Fruit fly (Drosophila melanogaster) whole organism, embryonic: ENCODE measurements around the gene Urm1.

Experiments
- CG1024 ChIP-seq: fragments of 200-800 bp; sonication (Bioruptor generic); IDR thresholded peaks from 2 replicates; pipeline ENCODE4 v1.3.6; 2022; ENCODE audit warnings: missing biosample characterization, missing genetic modification characterization
- CG10274 ChIP-seq: fragments of 200-800 bp; sonication (Bioruptor generic); optimal IDR thresholded peaks from 3 replicates; lab custom pipeline; 2017; ENCODE audit warnings: missing biosample characterization, mild to moderate bottlenecking, missing genetic modification characterization
- CG10366 ChIP-seq: fragments of 200-800 bp; sonication (Bioruptor generic); IDR thresholded peaks from 2 replicates; pipeline ENCODE4 v1.3.6; 2022; ENCODE audit warnings: missing biosample characterization, missing genetic modification characterization
- CG10543 ChIP-seq: fragments of 200-800 bp; sonication (Bioruptor generic); optimal IDR thresholded peaks from 3 replicates; lab custom pipeline; 2017; ENCODE audit warnings: missing biosample characterization, mild to moderate bottlenecking, missing genetic modification characterization, moderate library complexity
- CG10959 ChIP-seq: fragments of 200-800 bp; sonication (Bioruptor generic); IDR thresholded peaks from 2 replicates; pipeline ENCODE4 v1.3.6; 2022; ENCODE audit warnings: missing biosample characterization, missing genetic modification characterization
- CG11085 ChIP-seq: fragments of 200-800 bp; sonication (Bioruptor generic); IDR thresholded peaks from 2 replicates; pipeline ENCODE4 v1.3.6; 2022; ENCODE audit warnings: missing biosample characterization, missing genetic modification characterization
- CG14441 ChIP-seq: fragments of 200-800 bp; sonication (Bioruptor generic); IDR thresholded peaks from 2 replicates; pipeline ENCODE4 v1.3.6; 2022; ENCODE audit warnings: missing biosample characterization, missing genetic modification characterization
- CG17186 ChIP-seq: fragments of 200-800 bp; sonication (Bioruptor generic); optimal IDR thresholded peaks from 3 replicates; lab custom pipeline; 2017; ENCODE audit warnings: missing biosample characterization, missing genetic modification reagents, missing genetic modification characterization
- CG17385 ChIP-seq: fragments of 200-800 bp; sonication (Bioruptor generic); optimal IDR thresholded peaks from 3 replicates; lab custom pipeline; 2018; ENCODE audit warnings: missing biosample characterization, mild to moderate bottlenecking, missing genetic modification characterization
- CG17912 ChIP-seq: fragments of 200-800 bp; sonication (Bioruptor generic); optimal IDR thresholded peaks from 2 replicates; lab custom pipeline; 2018; ENCODE audit warnings: missing biosample characterization, mild to moderate bottlenecking, missing genetic modification characterization
- CG2678 ChIP-seq: fragments of 200-800 bp; sonication (Bioruptor generic); optimal IDR thresholded peaks from 3 replicates; lab custom pipeline; 2019; ENCODE audit warnings: missing biosample characterization, mild to moderate bottlenecking, missing genetic modification characterization, moderate library complexity
- CG2712 ChIP-seq: fragments of 200-800 bp; optimal IDR thresholded peaks from 3 replicates; lab custom pipeline; 2019; ENCODE audit warnings: missing biosample characterization, mild to moderate bottlenecking, missing genetic modification characterization, moderate library complexity
- CG30431 ChIP-seq: fragments of 200-800 bp; sonication (Bioruptor generic); optimal IDR thresholded peaks from 2 replicates; lab custom pipeline; 2017; ENCODE audit warnings: missing biosample characterization, missing genetic modification characterization
- CG32772 ChIP-seq: fragments of 200-800 bp; sonication (Bioruptor generic); IDR thresholded peaks from 2 replicates; pipeline ENCODE4 v1.3.6; 2022; ENCODE audit warnings: missing biosample characterization, missing genetic modification characterization
- CG5953 ChIP-seq: fragments of 200-800 bp; sonication (Bioruptor generic); IDR thresholded peaks from 2 replicates; pipeline ENCODE4 v1.3.6; 2022; ENCODE audit warnings: missing biosample characterization, missing genetic modification characterization
- CG7963 ChIP-seq: fragments of 200-800 bp; sonication (Bioruptor generic); IDR thresholded peaks from 3 replicates; pipeline ENCODE4 v1.3.6; 2022; ENCODE audit warnings: missing biosample characterization, missing genetic modification characterization; ENCODE audit not compliant: partially characterized antibody
- CG8924 ChIP-seq: fragments of 200-800 bp; optimal IDR thresholded peaks from 3 replicates; lab custom pipeline; 2019; ENCODE audit warnings: missing biosample characterization, mild to moderate bottlenecking, missing genetic modification characterization, moderate library complexity
- CG9437 ChIP-seq: fragments of 200-800 bp; sonication (Bioruptor generic); optimal IDR thresholded peaks from 2 replicates; lab custom pipeline; 2018; ENCODE audit warnings: missing biosample characterization, mild to moderate bottlenecking, missing genetic modification characterization
- CG9797 ChIP-seq: fragments of 200-800 bp; sonication (Bioruptor generic); optimal IDR thresholded peaks from 3 replicates; lab custom pipeline; 2018; ENCODE audit warnings: missing biosample characterization, mild to moderate bottlenecking, missing genetic modification characterization
- Doc3 ChIP-seq: fragments of 200-800 bp; sonication (Bioruptor generic); IDR thresholded peaks from 3 replicates; pipeline ENCODE4 v1.3.6; 2022; ENCODE audit warnings: missing biosample characterization, missing genetic modification characterization; ENCODE audit not compliant: partially characterized antibody
- E2f1 ChIP-seq: fragments of 200-800 bp; sonication (Bioruptor generic); IDR thresholded peaks from 2 replicates; pipeline ENCODE4 v1.3.6; 2022; ENCODE audit warnings: missing biosample characterization, missing genetic modification characterization
- E2f2 ChIP-seq: fragments of 200-800 bp; sonication (Bioruptor generic); IDR thresholded peaks from 2 replicates; pipeline ENCODE4 v1.3.6; 2022; ENCODE audit warnings: missing biosample characterization, missing genetic modification characterization
- Eip74EF ChIP-seq, 2 experiments: fragments of 200-800 bp in 1 of 2; fragments of >200 bp in 1 of 2; sonication (Bioruptor generic) in 1 of 2; optimal IDR thresholded peaks; 2 replicates each; lab custom pipeline; 2017 to 2019; ENCODE audit warnings: missing biosample characterization in 2 of 2, missing genetic modification characterization in 2 of 2, mild to moderate bottlenecking in 1 of 2, moderate library complexity in 1 of 2
- Elba2 ChIP-seq: fragments of 200-800 bp; sonication (Bioruptor generic); optimal IDR thresholded peaks from 3 replicates; lab custom pipeline; 2016; ENCODE audit warnings: missing biosample characterization, missing genetic modification characterization
- Hey ChIP-seq: fragments of 200-800 bp; sonication (Bioruptor generic); optimal IDR thresholded peaks from 3 replicates; lab custom pipeline; 2018; ENCODE audit warnings: missing biosample characterization, mild to moderate bottlenecking, missing genetic modification characterization
- Ravus ChIP-seq: fragments of 200-800 bp; sonication (Bioruptor generic); IDR thresholded peaks from 2 replicates; pipeline ENCODE4 v1.3.6; 2022; ENCODE audit warnings: missing biosample characterization, missing genetic modification characterization
- Sry-δ ChIP-seq: fragments of 200-800 bp; sonication (Bioruptor generic); optimal IDR thresholded peaks from 2 replicates; lab custom pipeline; 2016; ENCODE audit warnings: missing biosample characterization, missing genetic modification characterization
- ara ChIP-seq: fragments of 200-800 bp; sonication (Bioruptor generic); IDR thresholded peaks from 2 replicates; pipeline ENCODE4 v1.3.6; 2022; ENCODE audit warnings: missing biosample characterization, missing genetic modification characterization
- az2 ChIP-seq: fragments of 200-800 bp; sonication (Bioruptor generic); optimal IDR thresholded peaks from 3 replicates; lab custom pipeline; 2016; ENCODE audit warnings: missing biosample characterization, missing genetic modification characterization
- cad ChIP-seq: fragments of >200 bp; optimal IDR thresholded peaks from 2 replicates; lab custom pipeline; 2017; ENCODE audit warnings: missing biosample characterization, missing genetic modification characterization
- corto ChIP-seq: fragments of 200-800 bp; sonication (Bioruptor generic); optimal IDR thresholded peaks from 2 replicates; lab custom pipeline; 2016; ENCODE audit warnings: missing biosample characterization, mild to moderate bottlenecking, missing genetic modification characterization, moderate library complexity
- exex ChIP-seq: fragments of 200-800 bp; sonication (Bioruptor generic); optimal IDR thresholded peaks from 4 replicates; lab custom pipeline; 2018; ENCODE audit warnings: missing biosample characterization, mild to moderate bottlenecking, missing genetic modification characterization, moderate library complexity
- hth ChIP-seq: fragments of >200 bp; optimal IDR thresholded peaks from 2 replicates; lab custom pipeline; 2017; ENCODE audit warnings: inconsistent platforms
- jumu ChIP-seq: fragments of 200-800 bp; sonication (Bioruptor generic); optimal IDR thresholded peaks from 3 replicates; lab custom pipeline; 2016; ENCODE audit warnings: missing biosample characterization, missing genetic modification characterization
- maf-S ChIP-seq: fragments of 200-800 bp; sonication (Bioruptor generic); optimal IDR thresholded peaks from 2 replicates; lab custom pipeline; 2016; ENCODE audit warnings: missing biosample characterization, missing genetic modification characterization
- mld ChIP-seq: fragments of 200-800 bp; sonication (Bioruptor generic); IDR thresholded peaks from 3 replicates; pipeline ENCODE4 v1.3.6; 2022; ENCODE audit warnings: missing biosample characterization, missing genetic modification characterization; ENCODE audit not compliant: partially characterized antibody
- org-1 ChIP-seq: fragments of 200-800 bp; sonication (Bioruptor generic); optimal IDR thresholded peaks from 2 replicates; lab custom pipeline; 2017; ENCODE audit warnings: missing biosample characterization, missing genetic modification characterization
- prd ChIP-seq, 3 experiments: fragments of >200 bp in 2 of 3; fragments of 200-800 bp in 1 of 3; sonication (Bioruptor generic) in 1 of 3; optimal IDR thresholded peaks in 2 of 3; IDR thresholded peaks in 1 of 3; 2 replicates in 2 of 3; 3 replicates in 1 of 3; pipeline versions ENCODE4 v1.3.6 to Lab custom; 2017 to 2022; ENCODE audit warnings: missing biosample characterization in 1 of 3, missing genetic modification characterization in 1 of 3
- run ChIP-seq: fragments of 200-800 bp; sonication (Bioruptor generic); optimal IDR thresholded peaks from 3 replicates; lab custom pipeline; 2018; ENCODE audit warnings: missing biosample characterization, mild to moderate bottlenecking, missing genetic modification characterization
- sd ChIP-seq: fragments of 200-800 bp; sonication (Bioruptor generic); optimal IDR thresholded peaks from 3 replicates; lab custom pipeline; 2018; ENCODE audit warnings: missing biosample characterization, mild to moderate bottlenecking, missing genetic modification characterization, moderate library complexity
- yki ChIP-seq: fragments of >200 bp; optimal IDR thresholded peaks from 3 replicates; lab custom pipeline; 2018

Urm1 gene

DNA sequence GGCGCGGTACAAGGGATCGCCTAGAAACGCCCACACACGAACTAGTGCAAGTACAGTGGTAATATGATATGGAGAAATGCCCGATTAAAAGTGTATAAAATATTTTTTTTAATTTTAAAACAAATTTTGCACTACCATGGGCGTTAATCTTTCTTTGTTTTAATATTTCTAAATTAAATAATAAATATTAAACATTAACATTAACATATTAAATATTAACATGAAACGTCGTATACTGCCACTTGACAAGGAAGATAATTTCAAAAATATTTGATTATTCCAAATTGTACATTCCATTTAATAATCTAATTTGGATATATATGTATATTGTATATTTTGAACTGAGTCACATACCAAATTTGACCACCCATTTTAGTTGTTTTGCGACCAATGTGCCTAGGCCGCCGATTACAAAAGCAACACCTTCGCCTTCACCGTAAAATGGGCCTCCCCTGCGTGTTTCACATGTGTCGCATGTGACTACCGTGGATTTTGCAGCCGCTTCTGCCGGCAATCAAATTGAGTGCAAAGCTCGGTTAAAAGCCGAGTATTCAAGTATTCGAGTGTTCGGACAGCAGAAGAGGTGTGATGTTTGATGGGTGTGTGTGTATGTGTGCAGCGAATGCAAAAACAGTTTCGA, 48.0 kb downstream of the Urm1 start (continued):
- TF ChIP-seq CG10959 (GFP tag; lab: Robert Waterston, UW) (no peak), CG32772 (no peak), hth (no peak), maf-S (GFP tag; lab: Kevin White, UChicago) (no peak), jumu (GFP tag; lab: Kevin White, UChicago) (no peak), E2f2 (GFP tag; lab: Robert Waterston, UW) (no peak; the same call in 1 of the 2 replicates), CG8924 (tag; lab: Kevin White, UChicago) (peak; percentile 50), E2f1 (GFP tag; lab: Robert Waterston, UW) (no peak), CG9797 (GFP tag; lab: Kevin White, UChicago) (no peak), CG10366 (GFP tag; lab: Robert Waterston, UW) (no peak), prd (optimal IDR thresholded peaks at IDR 0.05; lab: Kevin White, UChicago) (no peak), prd (GFP tag; IDR thresholded peaks at IDR 0.05; lab: Robert Waterston, UW) (peak; percentile 52; the same call in 2 of the 3 replicates), CG2678 (tag; lab: Kevin White, UChicago) (no peak), Elba2 (GFP tag; lab: Kevin White, UChicago) (no peak), CG1024 (no peak), org-1 (GFP tag; lab: Kevin White, UChicago) (peak; percentile 3), CG10543 (no peak), exex (tag; lab: Kevin White, UChicago) (no peak), mld (no peak), ara (GFP tag; lab: Robert Waterston, UW) (no peak; the same call in 1 of the 2 replicates), Sry-δ (GFP tag; lab: Kevin White, UChicago) (no peak), corto (GFP tag; lab: Kevin White, UChicago) (no peak), CG30431 (no peak), CG17186 (GFP tag; lab: Kevin White, UChicago) (no peak), CG2712 (tag; lab: Kevin White, UChicago) (no peak), Doc3 (GFP tag; lab: Robert Waterston, UW) (no peak), CG10274 (no peak), run (tag; lab: Kevin White, UChicago) (peak; percentile 25), az2 (GFP tag; lab: Kevin White, UChicago) (peak; percentile 19), Hey (tag; lab: Kevin White, UChicago) (no peak), CG5953 (no peak), CG14441 (GFP tag; lab: Robert Waterston, UW) (0 out of 2 replicates have a peak, but pooled peaks have one; percentile 5)

DNA sequence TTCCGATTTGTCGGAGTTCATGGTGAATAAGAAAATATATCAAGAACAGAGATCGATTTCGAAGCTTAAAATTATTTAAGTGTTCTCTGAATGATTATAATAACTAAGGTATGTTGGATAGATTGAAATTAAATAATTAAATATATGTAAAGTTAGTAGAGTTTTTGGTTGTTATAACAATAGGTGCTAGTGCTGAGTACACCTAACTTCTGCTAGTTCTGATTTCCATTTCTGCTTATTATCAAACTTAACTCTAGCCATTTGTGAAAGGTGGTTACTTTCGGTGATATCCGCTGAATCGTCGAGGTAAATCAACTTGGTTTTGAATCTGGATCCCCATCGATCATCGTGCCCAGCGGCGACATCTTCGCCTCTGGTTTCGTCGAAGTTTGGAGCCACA, 49.3 kb downstream of the Urm1 start, which contains the start of gene t-Grip84:
TSS of gene t-Grip84 (minus strand) at position 101 of the 400 bp plus-strand sequence.
- TF ChIP-seq CG7963 (no peak), CG17385 (no peak), CG11085 (no peak), CG17912 (no peak), yki (no peak), cad (GFP tag; lab: Kevin White, UChicago) (no peak), sd (tag; lab: Kevin White, UChicago) (no peak), Ravus (GFP tag; lab: Robert Waterston, UW) (no peak), CG9437 (GFP tag; lab: Kevin White, UChicago) (no peak), Eip74EF (GFP tag; optimal IDR thresholded peaks at IDR 0.05; lab: Kevin White, UChicago) (no peak)
